Worm (Caenorhabditis elegans) whole organism, midembryonic: ENCODE measurements around the gene F07G6.2.

Experiments
- T22C8.4 ChIP-seq: fragments of 200-800 bp; sonication (Bioruptor generic); IDR thresholded peaks from 2 replicates; pipeline ENCODE4 v1.3.6; 2022; ENCODE audit warnings: missing genetic modification characterization, missing compliant biosample characterization
- klf-2 ChIP-seq: fragments of 200-800 bp; sonication (Bioruptor generic); conservative IDR thresholded peaks from 2 replicates; pipeline ENCODE4 v1.3.6; 2022; ENCODE audit warnings: missing genetic modification reagents, missing genetic modification characterization, missing compliant biosample characterization

- TF ChIP-seq T22C8.4 (GFP tag; lab: Robert Waterston, UW), result no peak
- no peak for TF ChIP-seq klf-2
Observed at ce11 chrX:1777988-1778387, 50.8 kb downstream of the F07G6.2 start, which contains the start of gene elc-2.
